Fruit fly (Drosophila melanogaster): ENCODE data around the gene CG34296.

Gene CG34296

DNA sequence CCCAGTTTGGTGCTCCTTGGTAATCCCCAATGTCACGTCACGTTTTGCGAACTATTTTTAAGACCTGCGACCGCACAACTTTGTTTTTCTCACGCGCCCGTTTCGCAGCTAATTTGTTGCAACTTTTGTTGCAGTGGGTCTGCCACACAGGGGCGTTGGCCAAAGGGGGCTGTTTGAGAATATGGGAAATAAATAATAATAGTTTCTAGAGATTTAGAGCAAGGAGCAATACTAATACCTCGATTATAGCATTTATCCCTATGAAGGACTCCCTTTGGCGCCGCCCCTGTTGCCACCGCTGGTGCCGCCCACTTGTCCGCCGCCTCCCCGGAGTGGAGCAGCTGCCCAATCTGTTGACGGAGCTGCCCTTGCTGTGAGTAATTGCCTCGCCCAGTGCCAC, 32.9 kb downstream of the CG34296 start:
- TF ChIP-seq Myc (optimal IDR thresholded peaks at IDR 0.05): no peak
- TF ChIP-seq Sin3A (optimal IDR thresholded peaks at IDR 0.05): no peak
- TF ChIP-seq ttk (optimal IDR thresholded peaks at IDR 0.05): no peak
- TF ChIP-seq psq (optimal IDR thresholded peaks at IDR 0.05): no peak
- TF ChIP-seq insv (optimal IDR thresholded peaks at IDR 0.05): no peak
- TF ChIP-seq h (optimal IDR thresholded peaks at IDR 0.05): no peak

- TF ChIP-seq Myc (optimal IDR thresholded peaks at IDR 0.05): no peak
- no peak for TF ChIP-seq insv (optimal IDR thresholded peaks at IDR 0.05)
- TF ChIP-seq Sin3A (optimal IDR thresholded peaks at IDR 0.05): no peak
- TF ChIP-seq h (optimal IDR thresholded peaks at IDR 0.05): no peak
- TF ChIP-seq psq (optimal IDR thresholded peaks at IDR 0.05): no peak
- no peak for TF ChIP-seq ttk (optimal IDR thresholded peaks at IDR 0.05)
Measured at dm6 chr3R:29756153-29756552, 33.8 kb downstream of the CG34296 start.

- no peak for TF ChIP-seq insv (optimal IDR thresholded peaks at IDR 0.05)
- no peak for TF ChIP-seq Myc (optimal IDR thresholded peaks at IDR 0.05)
- TF ChIP-seq ttk (optimal IDR thresholded peaks at IDR 0.05): no peak
- no peak for TF ChIP-seq Sin3A (optimal IDR thresholded peaks at IDR 0.05)
- no peak for TF ChIP-seq h (optimal IDR thresholded peaks at IDR 0.05)
- no peak for TF ChIP-seq psq (optimal IDR thresholded peaks at IDR 0.05)
Measured at dm6 chr3R:29757226-29757625, 34.9 kb downstream of the CG34296 start.

DNA sequence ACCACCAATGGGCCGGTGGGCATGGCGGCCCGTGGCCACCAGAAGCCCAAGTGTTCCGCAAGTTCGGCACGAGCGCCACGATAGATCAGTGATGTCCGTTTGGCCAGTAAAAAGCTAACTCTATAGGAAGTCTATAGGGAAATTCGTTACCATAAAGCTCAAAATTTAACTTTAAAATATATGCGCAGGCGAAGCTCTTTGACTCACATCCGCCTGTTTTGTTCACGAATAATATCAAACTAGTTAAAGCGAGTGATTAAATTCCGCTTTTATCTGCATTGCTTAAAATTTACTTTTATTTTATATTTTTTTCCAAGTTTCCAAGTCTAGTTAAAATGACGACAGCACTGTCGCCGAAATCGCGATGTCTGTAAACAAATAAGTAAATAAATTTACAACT, 35.3 kb downstream of the CG34296 start:
- TF ChIP-seq ttk (optimal IDR thresholded peaks at IDR 0.05) (no peak), h (optimal IDR thresholded peaks at IDR 0.05) (no peak), Sin3A (optimal IDR thresholded peaks at IDR 0.05) (no peak), insv (optimal IDR thresholded peaks at IDR 0.05) (no peak), psq (optimal IDR thresholded peaks at IDR 0.05) (no peak), Myc (optimal IDR thresholded peaks at IDR 0.05) (no peak)

DNA sequence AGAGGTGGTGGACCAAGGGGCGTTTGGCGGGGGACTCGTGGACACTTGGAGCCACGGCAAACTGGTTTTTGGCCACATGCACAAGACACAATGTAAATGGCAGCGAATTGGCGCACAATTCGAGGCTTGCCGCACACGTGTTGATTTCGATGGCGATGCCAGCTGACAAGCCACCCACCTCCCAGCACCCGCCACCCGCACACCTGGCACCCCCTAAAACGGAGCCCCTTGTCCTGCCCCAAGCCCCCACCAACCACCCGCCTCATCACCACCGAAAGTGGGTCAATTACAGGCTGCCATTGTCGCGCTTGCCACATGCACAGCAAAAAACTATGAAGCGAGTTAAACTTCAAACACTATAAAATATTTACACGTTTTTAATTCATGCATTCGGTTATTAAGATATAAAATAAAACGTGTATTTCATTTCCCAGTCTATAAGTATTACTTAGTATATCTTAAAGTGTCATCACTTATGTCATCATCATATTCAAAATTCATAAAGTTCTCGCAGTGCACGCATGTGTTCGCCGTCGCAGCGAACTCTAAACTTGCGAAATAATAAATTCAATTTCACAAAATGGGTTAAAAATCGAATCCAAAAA, 35.9 kb downstream of the CG34296 start:
- TF ChIP-seq insv (optimal IDR thresholded peaks at IDR 0.05) (no peak), psq (optimal IDR thresholded peaks at IDR 0.05) (no peak), ttk (optimal IDR thresholded peaks at IDR 0.05) (no peak), Myc (optimal IDR thresholded peaks at IDR 0.05) (no peak), Sin3A (optimal IDR thresholded peaks at IDR 0.05) (no peak), h (optimal IDR thresholded peaks at IDR 0.05) (no peak)

DNA sequence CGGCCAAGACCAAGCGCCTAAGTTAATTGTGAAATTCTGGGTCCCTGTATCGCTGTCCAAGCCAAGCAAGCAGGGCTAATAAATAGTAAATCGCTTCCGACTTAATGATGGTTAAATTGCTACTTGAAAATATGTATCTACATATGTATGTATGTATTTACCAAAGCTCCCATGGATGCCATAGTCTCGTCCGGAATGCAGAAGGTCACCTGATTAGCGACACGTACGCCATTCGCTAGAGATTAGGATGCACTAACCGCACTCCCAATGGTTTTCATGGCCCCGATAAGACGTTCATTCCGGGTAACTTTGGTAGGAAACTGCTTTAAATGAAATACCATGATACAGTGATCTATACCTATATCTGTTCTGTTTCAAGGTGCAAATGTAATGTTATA, 36.4 kb downstream of the CG34296 start:
- TF ChIP-seq Sin3A (optimal IDR thresholded peaks at IDR 0.05): no peak

- no peak for TF ChIP-seq Sin3A (optimal IDR thresholded peaks at IDR 0.05)
- no peak for TF ChIP-seq h (optimal IDR thresholded peaks at IDR 0.05)
- TF ChIP-seq insv (optimal IDR thresholded peaks at IDR 0.05): no peak
- TF ChIP-seq ttk (optimal IDR thresholded peaks at IDR 0.05): no peak
- TF ChIP-seq Myc (optimal IDR thresholded peaks at IDR 0.05): no peak
- TF ChIP-seq psq (optimal IDR thresholded peaks at IDR 0.05): no peak
Measured at dm6 chr3R:29760042-29760441, 37.7 kb downstream of the CG34296 start.

DNA sequence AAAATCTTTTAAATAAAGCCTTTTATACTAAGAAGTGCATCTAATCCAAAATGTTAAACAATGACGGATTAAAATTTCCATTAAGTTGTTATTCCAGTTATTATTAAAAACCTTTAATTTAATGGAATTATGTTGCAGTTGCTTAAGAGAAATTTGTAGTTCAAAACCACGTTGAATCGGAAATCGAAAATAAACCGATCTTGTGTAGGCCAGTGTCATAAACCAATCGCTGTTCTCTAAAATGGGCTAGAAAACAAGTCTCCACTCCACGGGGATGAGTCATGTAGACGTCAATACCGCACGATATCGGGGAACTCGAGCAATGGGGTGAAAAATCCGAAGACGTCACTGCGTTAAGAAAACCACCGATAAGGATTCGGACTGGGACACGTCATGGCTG, 39.2 kb downstream of the CG34296 start:
- TF ChIP-seq Sin3A (optimal IDR thresholded peaks at IDR 0.05): no peak
- no peak for TF ChIP-seq psq (optimal IDR thresholded peaks at IDR 0.05)
- TF ChIP-seq h (optimal IDR thresholded peaks at IDR 0.05): no peak
- TF ChIP-seq insv (optimal IDR thresholded peaks at IDR 0.05): no peak
- no peak for TF ChIP-seq Myc (optimal IDR thresholded peaks at IDR 0.05)
- TF ChIP-seq ttk (optimal IDR thresholded peaks at IDR 0.05): no peak

dm6 chr3R:29762297-29762696, 40.0 kb downstream of the CG34296 start:
- no peak for TF ChIP-seq ttk (optimal IDR thresholded peaks at IDR 0.05)
- TF ChIP-seq psq (optimal IDR thresholded peaks at IDR 0.05): no peak
- no peak for TF ChIP-seq insv (optimal IDR thresholded peaks at IDR 0.05)
- TF ChIP-seq h (optimal IDR thresholded peaks at IDR 0.05): no peak
- no peak for TF ChIP-seq Myc (optimal IDR thresholded peaks at IDR 0.05)
- TF ChIP-seq Sin3A (optimal IDR thresholded peaks at IDR 0.05): no peak

DNA sequence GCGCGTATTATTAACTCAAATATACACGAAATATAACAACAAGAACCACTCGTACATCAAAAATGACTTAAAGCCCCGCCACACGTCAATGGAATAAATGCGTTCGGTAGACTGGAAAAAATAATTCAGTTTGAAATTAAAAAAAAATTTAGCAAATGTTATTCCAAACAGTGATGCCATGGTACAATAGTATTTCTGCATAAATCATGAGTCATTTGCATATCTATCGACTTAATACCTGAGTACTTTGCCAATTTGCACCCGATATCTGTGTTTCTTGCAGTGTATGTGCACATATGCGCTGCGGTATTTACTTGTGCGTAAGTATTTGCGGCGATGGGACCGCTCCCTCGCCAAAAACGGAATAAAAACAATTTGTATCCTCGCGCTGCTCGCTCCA, 40.8 kb downstream of the CG34296 start:
- TF ChIP-seq psq (optimal IDR thresholded peaks at IDR 0.05): no peak
- no peak for TF ChIP-seq Myc (optimal IDR thresholded peaks at IDR 0.05)
- no peak for TF ChIP-seq ttk (optimal IDR thresholded peaks at IDR 0.05)
- no peak for TF ChIP-seq Sin3A (optimal IDR thresholded peaks at IDR 0.05)
- no peak for TF ChIP-seq insv (optimal IDR thresholded peaks at IDR 0.05)
- no peak for TF ChIP-seq h (optimal IDR thresholded peaks at IDR 0.05)

DNA sequence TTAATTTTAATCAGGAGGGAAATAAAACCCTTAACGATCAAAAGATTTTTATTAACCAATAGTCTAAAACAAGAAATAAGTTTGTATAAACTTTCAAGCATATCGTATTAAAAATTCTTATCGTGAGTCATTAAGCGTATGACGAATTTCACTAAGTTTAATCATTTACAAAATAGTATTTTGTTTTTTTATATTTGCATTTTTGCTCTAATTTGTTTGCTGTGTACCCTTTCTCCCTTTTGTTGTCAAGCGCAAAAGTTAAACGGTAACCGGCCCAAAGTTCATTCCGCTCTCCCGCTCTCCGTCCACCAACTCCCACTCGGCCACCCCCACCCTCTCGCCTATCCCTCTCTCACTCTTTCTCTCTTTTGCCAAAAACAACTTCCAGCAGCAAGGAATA, 41.5 kb downstream of the CG34296 start:
- TF ChIP-seq ttk (optimal IDR thresholded peaks at IDR 0.05): no peak
- TF ChIP-seq h (optimal IDR thresholded peaks at IDR 0.05): no peak
- no peak for TF ChIP-seq Myc (optimal IDR thresholded peaks at IDR 0.05)
- TF ChIP-seq Sin3A (optimal IDR thresholded peaks at IDR 0.05): no peak
- TF ChIP-seq psq (optimal IDR thresholded peaks at IDR 0.05): no peak

DNA sequence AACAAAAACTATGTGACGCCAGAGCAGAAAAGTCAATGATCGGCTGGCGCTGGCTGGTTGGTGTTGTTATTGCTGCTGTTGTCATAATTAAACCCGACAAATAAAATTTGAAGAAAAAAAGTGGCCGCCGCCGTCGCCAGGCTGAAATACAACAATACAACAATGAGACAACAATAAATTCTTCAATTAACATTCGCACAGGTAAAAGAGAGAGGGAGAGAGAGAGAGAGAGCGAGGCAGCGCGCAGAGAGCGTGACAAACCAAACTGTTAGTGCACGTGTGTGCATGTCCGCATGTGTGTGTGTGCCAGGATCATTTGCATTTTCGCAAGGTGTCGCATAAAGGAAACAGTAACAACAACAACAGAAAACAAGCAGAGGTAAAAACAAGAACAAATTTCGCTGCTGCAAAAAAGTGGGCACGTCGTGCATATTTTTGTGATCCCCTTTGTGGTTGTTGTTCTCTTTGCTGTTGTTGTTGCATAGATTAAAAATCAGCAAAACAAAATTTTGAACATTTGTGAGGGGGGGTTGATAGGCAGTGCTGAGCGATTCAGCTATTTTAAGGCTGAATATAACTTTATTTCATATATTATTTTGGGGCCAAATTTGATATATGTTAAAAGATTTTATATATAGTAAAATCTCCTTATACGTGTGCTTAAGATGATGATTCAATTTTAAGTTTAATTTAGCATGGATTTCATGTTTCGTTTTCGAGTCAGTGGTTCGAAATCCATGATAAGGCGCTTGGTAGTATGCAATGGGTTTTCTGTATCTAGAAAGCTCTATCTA, 42.1 kb downstream of the CG34296 start:
- TF ChIP-seq ttk (optimal IDR thresholded peaks at IDR 0.05) (no peak), insv (optimal IDR thresholded peaks at IDR 0.05) (no peak), Myc (optimal IDR thresholded peaks at IDR 0.05) (no peak), psq (optimal IDR thresholded peaks at IDR 0.05) (no peak), Sin3A (optimal IDR thresholded peaks at IDR 0.05) (no peak), h (optimal IDR thresholded peaks at IDR 0.05) (no peak)
